Worm (Caenorhabditis elegans) whole organism, L4/young adult: ENCODE results near the gene K06A4.6.
"Not testable (repeated sequence)": the region's sequence is repeated elsewhere in the genome, so short reads cannot be mapped to it uniquely, and the experiment has no call there.

ENCODE experiments used
- W03F9.2 ChIP-seq: fragments of 150-350 bp; optimal IDR thresholded peaks from 2 replicates; lab custom pipeline; 2014; ENCODE audit warnings: missing biosample characterization, missing genetic modification characterization
- dao-5 ChIP-seq: sonication (generic microtip); optimal IDR thresholded peaks from 2 replicates; lab custom pipeline; 2016; ENCODE audit warnings: missing genotype, missing genetic modification characterization, moderate library complexity, missing compliant biosample characterization
- him-1 ChIP-seq: sonication (generic microtip); optimal IDR thresholded peaks from 2 replicates; lab custom pipeline; 2016; ENCODE audit warnings: missing genotype, missing genetic modification reagents, missing genetic modification characterization, missing compliant biosample characterization

DNA sequence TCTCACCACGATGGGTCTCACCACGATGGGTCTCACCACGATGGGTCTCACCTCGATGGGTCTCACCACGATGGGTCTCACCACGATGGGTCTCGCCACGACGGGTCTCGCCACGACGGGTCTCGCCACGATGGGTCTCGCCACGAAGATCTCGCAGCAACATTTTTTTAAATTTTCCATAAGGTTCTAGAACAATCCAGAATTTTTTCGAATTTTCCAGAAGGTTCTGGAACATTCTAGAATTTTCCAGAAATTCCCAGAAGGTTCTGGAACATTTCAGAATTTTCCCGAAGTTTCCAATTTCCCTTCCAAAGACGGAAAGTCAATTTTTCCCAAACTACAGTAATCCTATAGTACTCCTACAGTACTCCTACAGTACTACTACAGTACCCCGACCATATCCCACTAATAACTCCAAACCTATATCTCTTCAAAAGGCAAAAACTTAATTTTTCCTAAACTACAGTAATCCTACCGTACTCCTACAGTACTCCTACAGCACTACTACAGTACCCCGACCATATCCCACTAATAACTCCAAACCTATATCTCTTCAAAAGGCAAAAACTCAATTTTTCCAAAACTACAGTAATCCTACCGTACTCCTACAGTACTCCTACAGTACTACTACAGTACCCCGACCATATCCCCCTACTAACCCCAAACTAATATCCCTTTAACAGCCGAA, 41.0 kb downstream of the K06A4.6 start, which contains the start of gene Y54B9A.1:
- not testable (repeated sequence) for TF ChIP-seq W03F9.2 (tag; lab: Kevin White, UChicago); him-1 (tag; lab: Kevin White, UChicago); dao-5
